Worm (Caenorhabditis elegans) whole organism, L1 larva: ENCODE measurements around the gene F37H8.5.

ENCODE experiments used
- C34B4.2 ChIP-seq: sonication (generic microtip); optimal IDR thresholded peaks from 2 replicates; lab custom pipeline; 2017; ENCODE audit warnings: mild to moderate bottlenecking, missing genetic modification characterization, missing compliant biosample characterization
- aha-1 ChIP-seq: fragments of 150-350 bp; optimal IDR thresholded peaks from 2 replicates; lab custom pipeline; 2014; ENCODE audit warnings: missing biosample characterization, missing genetic modification characterization
- aly-2 ChIP-seq: fragments of 150-350 bp; optimal IDR thresholded peaks from 2 replicates; lab custom pipeline; 2014; ENCODE audit warnings: missing biosample characterization, missing genetic modification characterization
- ama-1 ChIP-seq: fragments of 150-350 bp; optimal IDR thresholded peaks from 2 replicates; lab custom pipeline; 2014
- blmp-1 ChIP-seq: fragments of 150-350 bp; optimal IDR thresholded peaks from 2 replicates; lab custom pipeline; 2014; ENCODE audit warnings: missing biosample characterization, missing genetic modification characterization
- ceh-63 ChIP-seq: fragments of 200-800 bp; sonication (Bioruptor generic); optimal IDR thresholded peaks from 2 replicates; lab custom pipeline; 2018; ENCODE audit warnings: mild to moderate bottlenecking, missing genetic modification characterization, missing compliant biosample characterization
- ceh-8 ChIP-seq: fragments of 200-800 bp; sonication (Bioruptor generic); optimal IDR thresholded peaks from 2 replicates; lab custom pipeline; 2018; ENCODE audit warnings: mild to moderate bottlenecking, missing genetic modification characterization, moderate library complexity, missing compliant biosample characterization
- ceh-88 ChIP-seq: fragments of 200-800 bp; sonication (Bioruptor generic); IDR thresholded peaks from 2 replicates; pipeline ENCODE4 v1.3.6; 2022; ENCODE audit warnings: missing genetic modification characterization, missing compliant biosample characterization
- ceh-90 ChIP-seq: sonication (generic microtip); optimal IDR thresholded peaks from 2 replicates; lab custom pipeline; 2016; ENCODE audit warnings: missing genetic modification characterization, missing compliant biosample characterization
- ces-1 ChIP-seq: fragments of 150-350 bp; optimal IDR thresholded peaks from 2 replicates; lab custom pipeline; 2014; ENCODE audit warnings: missing biosample characterization, missing genetic modification reagents, missing genetic modification characterization
- dpl-1 ChIP-seq, 3 experiments: fragments of 150-350 bp in 2 of 3; sonication (generic microtip) in 1 of 3; optimal IDR thresholded peaks; 2 replicates each; lab custom pipeline; 2014 to 2017; ENCODE audit warnings: missing biosample characterization in 3 of 3, missing genetic modification characterization in 3 of 3, missing genetic modification reagents in 3 of 3
- dsc-1 ChIP-seq: sonication (generic microtip); optimal IDR thresholded peaks from 2 replicates; lab custom pipeline; 2016; ENCODE audit warnings: mild to moderate bottlenecking, missing genetic modification characterization, missing compliant biosample characterization
- egl-27 ChIP-seq, 2 experiments: fragments of 150-350 bp in 1 of 2; sonication (generic microtip); optimal IDR thresholded peaks; 3 replicates each; lab custom pipeline; 2017 to 2018; ENCODE audit warnings: missing biosample characterization in 2 of 2, missing genetic modification characterization in 2 of 2, missing genetic modification reagents in 2 of 2
- elt-2 ChIP-seq: sonication (generic microtip); optimal IDR thresholded peaks from 2 replicates; lab custom pipeline; 2016; ENCODE audit warnings: missing genetic modification characterization, mild to moderate bottlenecking, inconsistent platforms, missing compliant biosample characterization, missing genetic modification reagents
- elt-3 ChIP-seq, 6 experiments: fragments of 150-350 bp in 1 of 6; sonication (generic microtip); optimal IDR thresholded peaks; 2 replicates each; lab custom pipeline; 2017 to 2018; ENCODE audit warnings: missing biosample characterization in 6 of 6, missing genetic modification characterization in 6 of 6, inconsistent platforms in 1 of 6
- ets-5 ChIP-seq: fragments of 200-800 bp; sonication (Bioruptor generic); IDR thresholded peaks from 2 replicates; pipeline ENCODE4 v1.3.6; 2022; ENCODE audit warnings: missing genetic modification characterization, missing compliant biosample characterization
- fkh-10 ChIP-seq: sonication (generic microtip); optimal IDR thresholded peaks from 2 replicates; lab custom pipeline; 2017; ENCODE audit warnings: missing biosample characterization, missing genetic modification reagents, missing genetic modification characterization
- fos-1 ChIP-seq: fragments of 150-350 bp; optimal IDR thresholded peaks from 2 replicates; lab custom pipeline; 2014; ENCODE audit warnings: missing biosample characterization, missing genetic modification characterization
- hlh-4 ChIP-seq: sonication (generic microtip); optimal IDR thresholded peaks from 2 replicates; lab custom pipeline; 2016; ENCODE audit warnings: mild to moderate bottlenecking, missing genetic modification characterization, missing compliant biosample characterization
- hpl-2 ChIP-seq: fragments of 150-350 bp; optimal IDR thresholded peaks from 2 replicates; lab custom pipeline; 2014; ENCODE audit warnings: missing biosample characterization, missing genetic modification reagents, missing genetic modification characterization
- irx-1 ChIP-seq: sonication (generic microtip); optimal IDR thresholded peaks from 2 replicates; lab custom pipeline; 2016; ENCODE audit warnings: missing genetic modification characterization, missing compliant biosample characterization
- isw-1 ChIP-seq: fragments of 200-800 bp; sonication (Bioruptor generic); IDR thresholded peaks from 2 replicates; pipeline ENCODE4 v1.3.6; 2022; ENCODE audit warnings: missing genetic modification characterization, missing compliant biosample characterization
- jun-1 ChIP-seq: fragments of 150-350 bp; optimal IDR thresholded peaks from 2 replicates; lab custom pipeline; 2014; ENCODE audit warnings: missing biosample characterization, missing genetic modification reagents, missing genetic modification characterization
- lin-13 ChIP-seq: fragments of 150-350 bp; optimal IDR thresholded peaks from 2 replicates; lab custom pipeline; 2014; ENCODE audit warnings: missing biosample characterization, missing genetic modification reagents, missing genetic modification characterization
- lin-14 ChIP-seq: fragments of 200-800 bp; sonication (Bioruptor generic); optimal IDR thresholded peaks from 2 replicates; lab custom pipeline; 2018; ENCODE audit warnings: mild to moderate bottlenecking, missing genetic modification characterization, moderate library complexity, missing compliant biosample characterization
- lin-15B ChIP-seq: fragments of 150-350 bp; sonication (generic microtip); optimal IDR thresholded peaks from 3 replicates; lab custom pipeline; 2014; ENCODE audit warnings: missing biosample characterization, missing genetic modification characterization
- lin-35 ChIP-seq, 2 experiments: fragments of 150-350 bp; optimal IDR thresholded peaks; 2 replicates each; lab custom pipeline; 2014; ENCODE audit warnings: missing biosample characterization in 2 of 2, missing genetic modification characterization in 2 of 2, missing genetic modification reagents in 2 of 2
- mab-9 ChIP-seq: fragments of 200-800 bp; sonication (Bioruptor generic); IDR thresholded peaks from 2 replicates; pipeline ENCODE4 v1.3.6; 2022; ENCODE audit warnings: missing genetic modification reagents, missing genetic modification characterization, missing compliant biosample characterization
- mdl-1 ChIP-seq, 2 experiments: fragments of 150-350 bp; optimal IDR thresholded peaks; 2 replicates each; lab custom pipeline; 2014 to 2017; ENCODE audit warnings: missing biosample characterization in 2 of 2, missing genetic modification characterization in 2 of 2, inconsistent platforms in 1 of 2
- mef-2 ChIP-seq: fragments of 150-350 bp; optimal IDR thresholded peaks from 2 replicates; lab custom pipeline; 2014; ENCODE audit warnings: missing biosample characterization, missing genetic modification characterization
- mep-1 ChIP-seq: fragments of 150-350 bp; optimal IDR thresholded peaks from 2 replicates; lab custom pipeline; 2014; ENCODE audit warnings: missing biosample characterization, missing genetic modification characterization
- nhr-19 ChIP-seq: fragments of 200-800 bp; sonication (Bioruptor generic); conservative IDR thresholded peaks from 2 replicates; pipeline ENCODE4 v1.3.6; 2022; ENCODE audit warnings: missing genetic modification characterization, missing compliant biosample characterization
- nhr-20 ChIP-seq: sonication (generic microtip); optimal IDR thresholded peaks from 2 replicates; lab custom pipeline; 2016; ENCODE audit warnings: mild to moderate bottlenecking, missing genetic modification characterization, missing compliant biosample characterization
- nhr-237 ChIP-seq: fragments of 150-350 bp; optimal IDR thresholded peaks from 2 replicates; lab custom pipeline; 2014; ENCODE audit warnings: missing biosample characterization, missing genetic modification characterization
- nhr-47 ChIP-seq: sonication (generic microtip); optimal IDR thresholded peaks from 2 replicates; lab custom pipeline; 2016; ENCODE audit warnings: mild to moderate bottlenecking, missing genetic modification characterization, moderate library complexity, missing compliant biosample characterization
- nhr-71 ChIP-seq: sonication (generic microtip); optimal IDR thresholded peaks from 2 replicates; lab custom pipeline; 2016; ENCODE audit warnings: mild to moderate bottlenecking, missing genetic modification characterization, moderate library complexity, missing compliant biosample characterization
- nhr-76 ChIP-seq: sonication (generic microtip); optimal IDR thresholded peaks from 2 replicates; lab custom pipeline; 2017; ENCODE audit warnings: missing biosample characterization, missing genetic modification characterization
- nhr-84 ChIP-seq: sonication (generic microtip); optimal IDR thresholded peaks from 2 replicates; lab custom pipeline; 2017; ENCODE audit warnings: missing biosample characterization, missing genetic modification characterization
- nhr-90 ChIP-seq: sonication (generic microtip); optimal IDR thresholded peaks from 2 replicates; lab custom pipeline; 2016; ENCODE audit warnings: mild to moderate bottlenecking, missing genetic modification characterization, missing compliant biosample characterization; ENCODE audit not compliant: poor library complexity
- pag-3 ChIP-seq: sonication (generic microtip); optimal IDR thresholded peaks from 2 replicates; lab custom pipeline; 2017; ENCODE audit warnings: missing genetic modification characterization, mild to moderate bottlenecking, missing compliant biosample characterization, antibody characterized with exemption, borderline replicate concordance; ENCODE audit not compliant: insufficient read depth
- skn-1 ChIP-seq: fragments of 150-350 bp; optimal IDR thresholded peaks from 2 replicates; lab custom pipeline; 2014; ENCODE audit warnings: missing biosample characterization, missing genetic modification characterization
- snu-23 ChIP-seq: sonication (generic microtip); optimal IDR thresholded peaks from 2 replicates; lab custom pipeline; 2016; ENCODE audit warnings: missing genetic modification characterization, missing compliant biosample characterization
- sox-4 ChIP-seq: sonication (generic microtip); optimal IDR thresholded peaks from 2 replicates; lab custom pipeline; 2016; ENCODE audit warnings: missing genetic modification characterization, missing compliant biosample characterization
- swsn-7 ChIP-seq: sonication (generic microtip); optimal IDR thresholded peaks from 2 replicates; lab custom pipeline; 2016; ENCODE audit warnings: missing genetic modification characterization, missing compliant biosample characterization
- tbx-2 ChIP-seq: sonication (generic microtip); optimal IDR thresholded peaks from 2 replicates; lab custom pipeline; 2016; ENCODE audit warnings: missing genetic modification characterization, missing compliant biosample characterization
- tlp-1 ChIP-seq: fragments of 150-350 bp; optimal IDR thresholded peaks from 2 replicates; lab custom pipeline; 2014; ENCODE audit warnings: missing biosample characterization, missing genetic modification characterization
- unc-130 ChIP-seq: fragments of 150-350 bp; optimal IDR thresholded peaks from 2 replicates; lab custom pipeline; 2017; ENCODE audit warnings: missing biosample characterization, missing genetic modification characterization, inconsistent platforms
- unc-30 ChIP-seq: sonication (generic microtip); optimal IDR thresholded peaks from 2 replicates; lab custom pipeline; 2017; ENCODE audit warnings: missing biosample characterization, missing genetic modification characterization
- unc-62 ChIP-seq: fragments of 150-350 bp; optimal IDR thresholded peaks from 2 replicates; lab custom pipeline; 2014; ENCODE audit warnings: missing biosample characterization, missing genetic modification reagents, missing genetic modification characterization
- unc-86 ChIP-seq: sonication (generic microtip); optimal IDR thresholded peaks from 2 replicates; lab custom pipeline; 2016; ENCODE audit warnings: missing genetic modification characterization, missing compliant biosample characterization
- unc-98 ChIP-seq: fragments of 200-800 bp; sonication (Bioruptor generic); IDR thresholded peaks from 2 replicates; pipeline ENCODE4 v1.3.6; 2022; ENCODE audit warnings: missing genetic modification characterization, missing compliant biosample characterization
- xbp-1 ChIP-seq: sonication (generic microtip); optimal IDR thresholded peaks from 2 replicates; lab custom pipeline; 2016; ENCODE audit warnings: missing genetic modification characterization, missing compliant biosample characterization
- zip-4 ChIP-seq: fragments of 200-800 bp; sonication (Bioruptor generic); optimal IDR thresholded peaks from 2 replicates; lab custom pipeline; 2018; ENCODE audit warnings: mild to moderate bottlenecking, missing genetic modification characterization, moderate library complexity, missing compliant biosample characterization
- ztf-4 ChIP-seq: fragments of 150-350 bp; optimal IDR thresholded peaks from 2 replicates; lab custom pipeline; 2014; ENCODE audit warnings: missing biosample characterization, missing genetic modification characterization

The F37H8.5 gene

ce11 chrII:11167039-11167438 is 21.0 kb upstream of the F37H8.5 start (continued):
- no peak for TF ChIP-seq blmp-1 (tag; lab: Kevin White, UChicago)
- peak; percentile 34 to 59 for TF ChIP-seq lin-35 (GFP tag; optimal IDR thresholded peaks at IDR 0.05; lab: Kevin White, UChicago)
- no peak for TF ChIP-seq isw-1
- peak; percentile 54 for TF ChIP-seq elt-2 (tag; lab: Kevin White, UChicago)
- TF ChIP-seq unc-98 (GFP tag; lab: Robert Waterston, UW), result peak; percentile 47; the same call in 1 of the 2 replicates
- peak; percentile 70 for TF ChIP-seq lin-14 (GFP tag; lab: Kevin White, UChicago)
- peak; percentile 43 for TF ChIP-seq irx-1 (tag; lab: Kevin White, UChicago)
- no peak for TF ChIP-seq ceh-8 (GFP tag; lab: Kevin White, UChicago)
- no peak for TF ChIP-seq tlp-1
- no peak for TF ChIP-seq hlh-4
- TF ChIP-seq mab-9, result no peak
- TF ChIP-seq ztf-4 (tag; lab: Kevin White, UChicago), result no peak
- TF ChIP-seq mep-1 (tag; lab: Kevin White, UChicago), result peak; percentile 18
- TF ChIP-seq tbx-2 (tag; lab: Kevin White, UChicago), result peak; percentile 60
- no peak for TF ChIP-seq C34B4.2 (tag; lab: Kevin White, UChicago)
- peak; percentile 90 for TF ChIP-seq dsc-1 (tag; lab: Kevin White, UChicago)
- peak; percentile 57 for TF ChIP-seq zip-4
- TF ChIP-seq ceh-63 (GFP tag; lab: Kevin White, UChicago), result no peak
- TF ChIP-seq nhr-20 (tag; lab: Kevin White, UChicago), result peak; percentile 82
- peak; percentile 84 for TF ChIP-seq snu-23 (GFP tag; lab: Kevin White, UChicago)
- no peak for TF ChIP-seq nhr-76
- peak; percentile 89 for TF ChIP-seq nhr-19
- TF ChIP-seq swsn-7 (tag; lab: Kevin White, UChicago), result peak; percentile 85
- no peak for TF ChIP-seq aha-1 (tag; lab: Kevin White, UChicago)
- TF ChIP-seq aly-2, result peak; percentile 58
- peak in 1 of 6 experiments; percentile 42 for TF ChIP-seq elt-3 (tag; optimal IDR thresholded peaks at IDR 0.05; lab: Kevin White, UChicago)
- TF ChIP-seq jun-1 (tag; lab: Kevin White, UChicago), result peak; percentile 7
- TF ChIP-seq unc-86 (tag; lab: Kevin White, UChicago), result peak; percentile 55
- peak; percentile 89 for TF ChIP-seq ama-1 (lab: Kevin White, UChicago)
- peak; percentile 92 for TF ChIP-seq nhr-90 (tag; lab: Kevin White, UChicago)
- peak; percentile 72 for TF ChIP-seq xbp-1 (tag; lab: Kevin White, UChicago)
- no peak for TF ChIP-seq lin-13 (GFP tag; lab: Kevin White, UChicago)
- TF ChIP-seq fos-1 (tag; lab: Kevin White, UChicago), result peak; percentile 61
- TF ChIP-seq lin-15B (tag; lab: Kevin White, UChicago), result no peak
- peak in 1 of 2 experiments; percentile 9 for TF ChIP-seq egl-27 (tag; optimal IDR thresholded peaks at IDR 0.05; lab: Kevin White, UChicago)
- peak; percentile 16 for TF ChIP-seq skn-1 (tag; lab: Kevin White, UChicago)
- TF ChIP-seq nhr-84 (tag; lab: Kevin White, UChicago), result no peak
- TF ChIP-seq fkh-10 (GFP tag; lab: Kevin White, UChicago), result no peak
- TF ChIP-seq unc-62 (GFP tag; lab: Kevin White, UChicago), result no peak
- peak; percentile 42 for TF ChIP-seq ceh-88
- TF ChIP-seq ceh-90 (tag; lab: Kevin White, UChicago), result no peak
- TF ChIP-seq pag-3 (tag; lab: Kevin White, UChicago), result no peak
- TF ChIP-seq nhr-47 (tag; lab: Kevin White, UChicago), result peak; percentile 89
- no peak for TF ChIP-seq unc-130 (tag; lab: Kevin White, UChicago)
- no peak for TF ChIP-seq unc-30 (tag; lab: Kevin White, UChicago)
- no peak for TF ChIP-seq ets-5 (GFP tag; lab: Robert Waterston, UW)
- TF ChIP-seq nhr-237 (tag; lab: Kevin White, UChicago), result no peak
- TF ChIP-seq nhr-71 (tag; lab: Kevin White, UChicago), result peak; percentile 91
- no peak for TF ChIP-seq ces-1 (GFP tag; lab: Kevin White, UChicago)
- peak in 1 of 2 experiments; percentile 8 for TF ChIP-seq mdl-1 (tag; optimal IDR thresholded peaks at IDR 0.05; lab: Kevin White, UChicago)
- TF ChIP-seq dpl-1 (GFP tag; optimal IDR thresholded peaks at IDR 0.05; lab: Kevin White, UChicago), result peak; percentile 22 to 38 (median 31)
- TF ChIP-seq sox-4, result no peak
- no peak for TF ChIP-seq mef-2 (tag; lab: Kevin White, UChicago)
- TF ChIP-seq hpl-2, result no peak
